Worm (Caenorhabditis elegans): Measurements from ENCODE around the gene ZK381.2.

DNA sequence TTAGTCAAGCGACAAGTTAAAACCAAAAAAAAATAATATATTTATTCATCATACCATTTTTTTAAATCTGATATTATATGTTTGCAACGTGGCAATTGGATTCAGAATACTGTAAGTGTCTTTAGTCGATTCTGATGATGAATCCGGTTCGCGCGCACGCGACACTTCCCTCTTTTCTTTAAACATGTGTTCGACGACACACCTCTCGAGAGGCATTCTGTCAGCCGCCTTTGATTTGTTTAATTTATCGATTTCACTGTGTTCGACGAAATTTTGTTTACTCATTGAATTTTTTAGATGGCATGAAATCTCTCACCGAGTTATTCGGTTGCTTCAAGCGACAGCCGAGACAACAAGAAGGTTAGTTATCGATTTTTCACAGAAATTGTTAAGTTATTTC, 46.4 kb downstream of the ZK381.2 start, which contains the start of gene trxr-1:
- TF ChIP-seq ces-1 (GFP tag; optimal IDR thresholded peaks at IDR 0.05) (no peak), pha-4 (tag; optimal IDR thresholded peaks at IDR 0.05) (no peak), sem-2 (GFP tag; optimal IDR thresholded peaks at IDR 0.05) (no peak), snpc-4 (tag; optimal IDR thresholded peaks at IDR 0.05) (no peak), unc-62 (GFP tag; optimal IDR thresholded peaks at IDR 0.05) (no peak), sptf-1 (tag; optimal IDR thresholded peaks at IDR 0.05) (no peak), ceh-43 (GFP tag; optimal IDR thresholded peaks at IDR 0.05) (no peak), nhr-12 (tag; optimal IDR thresholded peaks at IDR 0.05) (no peak), ham-2 (GFP tag; optimal IDR thresholded peaks at IDR 0.05) (no peak), mls-2 (tag; optimal IDR thresholded peaks at IDR 0.05) (no peak), nhr-237 (tag; optimal IDR thresholded peaks at IDR 0.05) (no peak)

All from whole organism, mixed stage, embryonic.